Fruit fly (Drosophila melanogaster): ENCODE results near the gene pigeon.

Gene pigeon

DNA sequence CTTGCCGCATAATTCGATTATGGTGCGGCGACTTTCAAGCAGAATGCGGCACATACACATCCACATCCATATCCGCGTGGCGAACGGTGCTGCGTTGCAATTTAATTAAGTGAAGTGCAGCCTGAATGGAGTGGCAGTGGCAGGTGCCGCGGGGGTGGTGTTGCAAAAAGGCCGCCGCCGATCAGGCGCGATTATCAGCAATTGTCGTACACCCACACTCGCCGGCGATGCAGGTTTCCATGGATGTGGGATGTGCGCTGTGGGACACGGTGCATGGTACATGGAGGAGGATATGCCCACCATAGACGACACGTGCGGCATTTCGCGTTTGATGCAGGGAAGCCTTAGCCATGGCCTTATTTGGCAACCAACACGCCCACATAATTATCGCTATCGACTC lies 41.8 kb downstream of the pigeon start:
- TF ChIP-seq Ets65A (GFP tag) (peak; percentile 88), CG13123 (GFP tag; optimal IDR thresholded peaks at IDR 0.05) (no peak), cg (GFP tag; optimal IDR thresholded peaks at IDR 0.05) (no peak), CG6765 (GFP tag; optimal IDR thresholded peaks at IDR 0.05) (no peak), Chrac-16 (GFP tag; optimal IDR thresholded peaks at IDR 0.05) (no peak), gem (tag; optimal IDR thresholded peaks at IDR 0.05) (no peak), CG1233 (GFP tag; optimal IDR thresholded peaks at IDR 0.05) (no peak), CG11696 (GFP tag; IDR thresholded peaks at IDR 0.05) (no peak), CG14441 (GFP tag; IDR thresholded peaks at IDR 0.05) (no peak), CG12236 (GFP tag; optimal IDR thresholded peaks at IDR 0.05) (no peak), CG16813 (GFP tag; IDR thresholded peaks at IDR 0.05; ENCODE audit: partially characterized antibody) (0 out of 3 replicates have a peak, but pooled peaks have one; percentile 37), sens (GFP tag) (peak; percentile 23), Trl (optimal IDR thresholded peaks at IDR 0.05) (no peak), Trl (GFP tag; optimal IDR thresholded peaks at IDR 0.05) (no peak), chinmo (GFP tag; IDR thresholded peaks at IDR 0.05; ENCODE audit: partially characterized antibody) (no peak), Doc3 (GFP tag; IDR thresholded peaks at IDR 0.05; ENCODE audit: partially characterized antibody) (no peak), Myb (GFP tag; optimal IDR thresholded peaks at IDR 0.05) (no peak), bcd (GFP tag; optimal IDR thresholded peaks at IDR 0.05) (no peak), CG9797 (GFP tag; optimal IDR thresholded peaks at IDR 0.05) (no peak), Hey (tag; optimal IDR thresholded peaks at IDR 0.05) (peak; percentile 81), trh (GFP tag; optimal IDR thresholded peaks at IDR 0.05) (no peak), lmd (GFP tag; IDR thresholded peaks at IDR 0.05) (no peak), CG2712 (tag; optimal IDR thresholded peaks at IDR 0.05) (no peak), CG4360 (GFP tag; IDR thresholded peaks at IDR 0.05) (no peak), CG11560 (tag; IDR thresholded peaks at IDR 0.05) (no peak), D (optimal IDR thresholded peaks at IDR 0.05) (no peak), D (GFP tag; optimal IDR thresholded peaks at IDR 0.05) (no peak), fd3F (GFP tag; optimal IDR thresholded peaks at IDR 0.05) (no peak), mam (GFP tag; optimal IDR thresholded peaks at IDR 0.05) (no peak), Bteb2 (GFP tag; optimal IDR thresholded peaks at IDR 0.05) (no peak), CG8478 (optimal IDR thresholded peaks at IDR 0.05) (peak; percentile 67), CG8359 (GFP tag; optimal IDR thresholded peaks at IDR 0.05; ENCODE audit: borderline replicate concordance) (no peak)

DNA sequence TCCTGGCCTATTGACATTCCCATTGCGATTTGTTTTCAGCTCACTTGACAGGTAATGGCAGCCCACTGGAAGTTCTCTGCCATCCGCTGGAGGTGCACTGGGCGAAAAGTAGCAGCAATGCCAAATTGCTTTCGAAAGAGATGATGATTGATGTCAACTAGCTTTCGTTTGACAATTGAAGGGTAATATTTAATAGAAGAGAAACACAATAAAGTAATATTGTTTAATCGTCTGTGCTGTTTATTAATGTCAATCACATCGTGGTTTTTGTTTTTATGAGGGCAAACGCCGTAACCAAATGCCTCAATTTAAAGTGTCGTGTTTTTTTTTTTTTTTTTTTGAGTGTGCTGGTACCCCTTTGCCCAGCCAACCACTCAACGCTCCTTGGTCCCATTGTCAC lies 43.2 kb downstream of the pigeon start:
- TF ChIP-seq twi (tag; optimal IDR thresholded peaks at IDR 0.05) (no peak), CG10959 (GFP tag; IDR thresholded peaks at IDR 0.05) (no peak), amos (GFP tag; IDR thresholded peaks at IDR 0.05; ENCODE audit: partially characterized antibody) (no peak), dmrt99B (tag; optimal IDR thresholded peaks at IDR 0.05) (peak; percentile 12), CG17361 (GFP tag; IDR thresholded peaks at IDR 0.05) (0 out of 3 replicates have a peak, but pooled peaks have one; percentile 24), B-H2 (GFP tag; optimal IDR thresholded peaks at IDR 0.05) (no peak), CG18262 (tag; optimal IDR thresholded peaks at IDR 0.05) (peak; percentile 24), crol (GFP tag; IDR thresholded peaks at IDR 0.05) (no peak), ranshi (GFP tag; IDR thresholded peaks at IDR 0.05) (no peak), CG13287 (GFP tag; IDR thresholded peaks at IDR 0.05; ENCODE audit: partially characterized antibody) (no peak), lab (GFP tag; optimal IDR thresholded peaks at IDR 0.05) (no peak), ap (GFP tag; IDR thresholded peaks at IDR 0.05) (no peak), H2.0 (GFP tag; IDR thresholded peaks at IDR 0.05) (no peak), Atf3 (GFP tag; optimal IDR thresholded peaks at IDR 0.05) (no peak), klu (GFP tag; IDR thresholded peaks at IDR 0.05) (no peak), CG16863 (GFP tag; optimal IDR thresholded peaks at IDR 0.05) (no peak), ERR (GFP tag; optimal IDR thresholded peaks at IDR 0.05) (no peak), CG18476 (GFP tag; optimal IDR thresholded peaks at IDR 0.05) (no peak), Hr3 (GFP tag; optimal IDR thresholded peaks at IDR 0.05) (no peak), Spps (tag; optimal IDR thresholded peaks at IDR 0.05) (no peak), CG18599 (GFP tag; optimal IDR thresholded peaks at IDR 0.05) (no peak), CG31224 (GFP tag; IDR thresholded peaks at IDR 0.05) (no peak), CG4404 (GFP tag; IDR thresholded peaks at IDR 0.05) (no peak)
